Fruit fly (Drosophila melanogaster) whole organism, embryonic: ENCODE measurements around the gene CG43273.

ENCODE experiments used
- CG11398 ChIP-seq: fragments of 200-800 bp; sonication (Bioruptor generic); optimal IDR thresholded peaks from 2 replicates; lab custom pipeline; 2016; ENCODE audit warnings: missing biosample characterization, missing genetic modification characterization
- CG12391 ChIP-seq: fragments of 200-800 bp; sonication (Bioruptor generic); optimal IDR thresholded peaks from 3 replicates; lab custom pipeline; 2018; ENCODE audit warnings: missing biosample characterization, mild to moderate bottlenecking, missing genetic modification characterization, moderate library complexity
- CG15073 ChIP-seq: fragments of 200-800 bp; sonication (Bioruptor generic); optimal IDR thresholded peaks from 2 replicates; lab custom pipeline; 2016; ENCODE audit warnings: missing biosample characterization, missing genetic modification characterization
- CG15601 ChIP-seq: fragments of 200-800 bp; sonication (Bioruptor generic); optimal IDR thresholded peaks from 3 replicates; lab custom pipeline; 2019; ENCODE audit warnings: missing biosample characterization, mild to moderate bottlenecking, missing genetic modification characterization, moderate library complexity
- CG17186 ChIP-seq: fragments of 200-800 bp; sonication (Bioruptor generic); optimal IDR thresholded peaks from 3 replicates; lab custom pipeline; 2017; ENCODE audit warnings: missing biosample characterization, missing genetic modification reagents, missing genetic modification characterization
- CG17802 ChIP-seq: fragments of 200-800 bp; sonication (Bioruptor generic); optimal IDR thresholded peaks from 2 replicates; lab custom pipeline; 2018; ENCODE audit warnings: missing biosample characterization, mild to moderate bottlenecking, missing genetic modification characterization, moderate library complexity
- CG18262 ChIP-seq: fragments of 200-800 bp; optimal IDR thresholded peaks from 3 replicates; lab custom pipeline; 2019; ENCODE audit warnings: missing biosample characterization, mild to moderate bottlenecking, missing genetic modification characterization, moderate library complexity
- CG18476 ChIP-seq: fragments of 200-800 bp; sonication (Bioruptor generic); optimal IDR thresholded peaks from 2 replicates; lab custom pipeline; 2016; ENCODE audit warnings: missing biosample characterization, mild to moderate bottlenecking, missing genetic modification characterization
- CG2129 ChIP-seq: fragments of 200-800 bp; sonication (Bioruptor generic); IDR thresholded peaks from 2 replicates; pipeline ENCODE4 v1.3.6; 2022; ENCODE audit warnings: missing biosample characterization, missing genetic modification characterization; ENCODE audit not compliant: partially characterized antibody
- CG30403 ChIP-seq: fragments of 200-800 bp; sonication (Bioruptor generic); optimal IDR thresholded peaks from 3 replicates; lab custom pipeline; 2016; ENCODE audit warnings: missing biosample characterization, missing genetic modification characterization
- CG31388 ChIP-seq: fragments of 200-800 bp; sonication (Bioruptor generic); optimal IDR thresholded peaks from 2 replicates; lab custom pipeline; 2016; ENCODE audit warnings: missing biosample characterization, missing genetic modification characterization
- CG33557 ChIP-seq: fragments of 200-800 bp; sonication (Bioruptor generic); optimal IDR thresholded peaks from 2 replicates; lab custom pipeline; 2019; ENCODE audit warnings: missing biosample characterization, mild to moderate bottlenecking, missing genetic modification characterization, moderate library complexity
- CG34376 ChIP-seq: fragments of 200-800 bp; sonication (Bioruptor generic); optimal IDR thresholded peaks from 2 replicates; lab custom pipeline; 2018; ENCODE audit warnings: missing biosample characterization, mild to moderate bottlenecking, missing genetic modification characterization
- CG4404 ChIP-seq: fragments of 200-800 bp; sonication (Bioruptor generic); IDR thresholded peaks from 2 replicates; pipeline ENCODE4 v1.3.6; 2022; ENCODE audit warnings: missing biosample characterization, missing genetic modification characterization
- CG5953 ChIP-seq: fragments of 200-800 bp; sonication (Bioruptor generic); IDR thresholded peaks from 2 replicates; pipeline ENCODE4 v1.3.6; 2022; ENCODE audit warnings: missing biosample characterization, missing genetic modification characterization
- CG6813 ChIP-seq: fragments of 200-800 bp; sonication (Bioruptor generic); optimal IDR thresholded peaks from 2 replicates; lab custom pipeline; 2017; ENCODE audit warnings: missing biosample characterization, missing genetic modification characterization, mild to moderate bottlenecking, moderate library complexity, missing genetic modification reagents
- CG6854 ChIP-seq: fragments of 200-800 bp; sonication (Bioruptor generic); optimal IDR thresholded peaks from 3 replicates; lab custom pipeline; 2017; ENCODE audit warnings: missing biosample characterization, mild to moderate bottlenecking, missing genetic modification characterization
- CG7556 ChIP-seq: fragments of 200-800 bp; sonication (Bioruptor generic); optimal IDR thresholded peaks from 2 replicates; lab custom pipeline; 2017; ENCODE audit warnings: missing biosample characterization, mild to moderate bottlenecking, missing genetic modification characterization
- CG8089 ChIP-seq: fragments of 200-800 bp; sonication (Bioruptor generic); optimal IDR thresholded peaks from 3 replicates; lab custom pipeline; 2016; ENCODE audit warnings: missing biosample characterization, missing genetic modification characterization
- Chrac-16 ChIP-seq: fragments of 200-800 bp; sonication (Bioruptor generic); optimal IDR thresholded peaks from 3 replicates; lab custom pipeline; 2016; ENCODE audit warnings: missing biosample characterization, missing genetic modification characterization
- Doc3 ChIP-seq: fragments of 200-800 bp; sonication (Bioruptor generic); IDR thresholded peaks from 3 replicates; pipeline ENCODE4 v1.3.6; 2022; ENCODE audit warnings: missing biosample characterization, missing genetic modification characterization; ENCODE audit not compliant: partially characterized antibody
- Drgx ChIP-seq: fragments of 200-800 bp; sonication (Bioruptor generic); IDR thresholded peaks from 2 replicates; pipeline ENCODE4 v1.3.6; 2022; ENCODE audit warnings: missing biosample characterization, missing genetic modification characterization
- ERR ChIP-seq: fragments of 200-800 bp; sonication (Bioruptor generic); optimal IDR thresholded peaks from 2 replicates; lab custom pipeline; 2016; ENCODE audit warnings: missing biosample characterization, missing genetic modification characterization
- Elba2 ChIP-seq: fragments of 200-800 bp; sonication (Bioruptor generic); optimal IDR thresholded peaks from 3 replicates; lab custom pipeline; 2016; ENCODE audit warnings: missing biosample characterization, missing genetic modification characterization
- HLHmδ ChIP-seq: fragments of 200-800 bp; sonication (Bioruptor generic); optimal IDR thresholded peaks from 2 replicates; lab custom pipeline; 2018; ENCODE audit warnings: missing biosample characterization, mild to moderate bottlenecking, missing genetic modification characterization, moderate library complexity
- Hey ChIP-seq: fragments of 200-800 bp; sonication (Bioruptor generic); optimal IDR thresholded peaks from 3 replicates; lab custom pipeline; 2018; ENCODE audit warnings: missing biosample characterization, mild to moderate bottlenecking, missing genetic modification characterization
- Kr ChIP-seq: fragments of 200-800 bp; sonication (Bioruptor generic); optimal IDR thresholded peaks from 2 replicates; lab custom pipeline; 2017; ENCODE audit warnings: missing biosample characterization, mild to moderate bottlenecking, missing genetic modification characterization
- Mad ChIP-seq: fragments of 200-800 bp; sonication (Bioruptor generic); optimal IDR thresholded peaks from 2 replicates; lab custom pipeline; 2016; ENCODE audit warnings: missing biosample characterization, missing genetic modification characterization
- Oaz ChIP-seq: fragments of 200-800 bp; sonication (Bioruptor generic); IDR thresholded peaks from 2 replicates; pipeline ENCODE4 v1.3.6; 2022; ENCODE audit warnings: missing biosample characterization, missing genetic modification characterization
- Scr ChIP-seq: fragments of 200-800 bp; sonication (Bioruptor generic); IDR thresholded peaks from 2 replicates; pipeline ENCODE4 v1.3.6; 2022; ENCODE audit warnings: missing biosample characterization, missing genetic modification characterization; ENCODE audit not compliant: partially characterized antibody
- bigmax ChIP-seq: fragments of 200-800 bp; sonication (Bioruptor generic); optimal IDR thresholded peaks from 2 replicates; lab custom pipeline; 2018; ENCODE audit warnings: missing biosample characterization, mild to moderate bottlenecking, missing genetic modification characterization
- cad ChIP-seq: fragments of >200 bp; optimal IDR thresholded peaks from 2 replicates; lab custom pipeline; 2017; ENCODE audit warnings: missing biosample characterization, missing genetic modification characterization
- chm ChIP-seq: fragments of 200-800 bp; sonication (Bioruptor generic); IDR thresholded peaks from 2 replicates; pipeline ENCODE4 v1.3.6; 2022; ENCODE audit warnings: missing biosample characterization, missing genetic modification characterization
- danr ChIP-seq: fragments of 200-800 bp; sonication (Bioruptor generic); IDR thresholded peaks from 2 replicates; pipeline ENCODE4 v1.3.6; 2022; ENCODE audit warnings: missing biosample characterization, missing genetic modification characterization
- dysf ChIP-seq: fragments of 200-800 bp; sonication (Bioruptor generic); IDR thresholded peaks from 3 replicates; pipeline ENCODE4 v1.3.6; 2022; ENCODE audit warnings: missing biosample characterization, missing genetic modification characterization
- exex ChIP-seq: fragments of 200-800 bp; sonication (Bioruptor generic); optimal IDR thresholded peaks from 4 replicates; lab custom pipeline; 2018; ENCODE audit warnings: missing biosample characterization, mild to moderate bottlenecking, missing genetic modification characterization, moderate library complexity
- gcm2 ChIP-seq: fragments of 200-800 bp; sonication (Bioruptor generic); optimal IDR thresholded peaks from 2 replicates; lab custom pipeline; 2016; ENCODE audit warnings: missing biosample characterization, missing genetic modification characterization
- gem ChIP-seq: fragments of 200-800 bp; sonication (Bioruptor generic); optimal IDR thresholded peaks from 2 replicates; lab custom pipeline; 2019; ENCODE audit warnings: missing biosample characterization, mild to moderate bottlenecking, missing genetic modification characterization, moderate library complexity
- hb ChIP-seq: fragments of 200-800 bp; sonication (Bioruptor generic); IDR thresholded peaks from 3 replicates; pipeline ENCODE4 v1.3.6; 2022; ENCODE audit warnings: missing biosample characterization, missing genetic modification characterization; ENCODE audit not compliant: partially characterized antibody
- her ChIP-seq: fragments of 200-800 bp; sonication (Bioruptor generic); optimal IDR thresholded peaks from 2 replicates; lab custom pipeline; 2016; ENCODE audit warnings: missing biosample characterization, missing genetic modification characterization
- lmd ChIP-seq: fragments of 200-800 bp; sonication (Bioruptor generic); IDR thresholded peaks from 2 replicates; pipeline ENCODE4 v1.3.6; 2022; ENCODE audit warnings: missing biosample characterization, missing genetic modification characterization
- nmo ChIP-seq: fragments of 200-800 bp; sonication (Bioruptor generic); optimal IDR thresholded peaks from 2 replicates; lab custom pipeline; 2018; ENCODE audit warnings: missing biosample characterization, mild to moderate bottlenecking, missing genetic modification characterization, moderate library complexity
- phol ChIP-seq: fragments of 200-800 bp; sonication (Bioruptor generic); optimal IDR thresholded peaks from 3 replicates; lab custom pipeline; 2018; ENCODE audit warnings: missing biosample characterization, mild to moderate bottlenecking, missing genetic modification characterization, moderate library complexity
- sens ChIP-seq: fragments of 200-800 bp; sonication (Bioruptor generic); peaks from one replicate; lab custom pipeline; 2016; ENCODE audit warnings: missing biosample characterization, missing genetic modification characterization
- sob ChIP-seq: fragments of 200-800 bp; sonication (Bioruptor generic); IDR thresholded peaks from 2 replicates; pipeline ENCODE4 v1.3.6; 2022; ENCODE audit warnings: missing biosample characterization, missing genetic modification characterization
- tgo ChIP-seq: fragments of 200-800 bp; sonication (Bioruptor generic); IDR thresholded peaks from 3 replicates; pipeline ENCODE4 v1.3.6; 2022; ENCODE audit warnings: missing biosample characterization, missing genetic modification characterization
- tio ChIP-seq: fragments of 200-800 bp; sonication (Bioruptor generic); optimal IDR thresholded peaks from 2 replicates; lab custom pipeline; 2017; ENCODE audit warnings: missing biosample characterization, missing genetic modification characterization, inconsistent platforms
- trem ChIP-seq: fragments of 200-800 bp; optimal IDR thresholded peaks from 3 replicates; lab custom pipeline; 2019; ENCODE audit warnings: missing biosample characterization, mild to moderate bottlenecking, missing genetic modification characterization, moderate library complexity
- usp ChIP-seq: fragments of >200 bp; optimal IDR thresholded peaks from 2 replicates; lab custom pipeline; 2017; ENCODE audit warnings: missing biosample characterization, missing genetic modification characterization
- vfl ChIP-seq: fragments of 200-800 bp; sonication (Bioruptor generic); optimal IDR thresholded peaks from 2 replicates; lab custom pipeline; 2016; ENCODE audit warnings: missing biosample characterization, missing genetic modification characterization
- vvl ChIP-seq: fragments of 200-800 bp; sonication (Bioruptor generic); IDR thresholded peaks from 2 replicates; pipeline ENCODE4 v1.3.6; 2022; ENCODE audit warnings: missing biosample characterization, missing genetic modification characterization

Gene CG43273

DNA sequence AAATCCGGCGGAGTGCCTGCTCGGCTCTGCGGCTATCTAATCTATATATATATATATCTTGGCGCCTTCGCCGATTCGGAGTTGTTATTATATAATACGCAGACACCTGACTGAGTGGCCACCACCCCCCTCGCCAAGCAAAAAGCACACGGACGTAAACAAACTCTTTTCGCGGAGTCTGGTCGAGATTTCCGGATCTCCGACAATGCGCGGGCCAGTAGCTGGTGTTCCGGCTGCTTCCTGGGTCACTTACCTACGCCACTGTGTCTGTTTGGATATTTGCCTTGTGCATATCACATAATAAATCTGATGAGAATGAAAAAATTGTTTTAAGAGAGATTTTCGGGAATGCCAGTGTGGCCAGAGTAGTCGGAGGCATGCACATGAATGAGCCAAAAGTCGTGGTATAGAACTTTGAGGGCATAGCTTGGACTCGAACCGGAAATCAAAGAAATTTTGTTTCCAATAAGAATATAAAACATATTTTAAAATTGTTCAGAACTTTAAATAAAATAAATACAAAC is 43.0 kb upstream of the CG43273 start, which contains the start of gene CG5805 (continued):
- TF ChIP-seq Chrac-16 (peak; percentile 40), exex (tag; lab: Kevin White, UChicago) (peak; percentile 56), HLHmδ (GFP tag; lab: Kevin White, UChicago) (no peak), Drgx (GFP tag; lab: Robert Waterston, UW) (peak; percentile 11; the same call in 1 of the 2 replicates), tgo (GFP tag; lab: Robert Waterston, UW) (peak; percentile 85), CG34376 (GFP tag; lab: Kevin White, UChicago) (peak; percentile 91), CG17186 (GFP tag; lab: Kevin White, UChicago) (peak; percentile 85), gem (no peak), CG17802 (tag; lab: Kevin White, UChicago) (peak; percentile 82), hb (GFP tag; lab: Robert Waterston, UW) (no peak), gcm2 (peak; percentile 61), lmd (GFP tag; lab: Robert Waterston, UW) (peak; percentile 63), CG2129 (GFP tag; lab: Robert Waterston, UW) (no peak), Oaz (GFP tag; lab: Robert Waterston, UW) (peak; percentile 55), chm (peak; percentile 89), sob (GFP tag; lab: Robert Waterston, UW) (peak; percentile 89), CG4404 (no peak), Hey (tag; lab: Kevin White, UChicago) (peak; percentile 62), CG18476 (GFP tag; lab: Kevin White, UChicago) (peak; percentile 42), Kr (no peak), CG7556 (GFP tag; lab: Kevin White, UChicago) (peak; percentile 58), tio (GFP tag; lab: Kevin White, UChicago) (no peak), CG12391 (tag; lab: Kevin White, UChicago) (peak; percentile 86), dysf (GFP tag; lab: Robert Waterston, UW) (peak; percentile 86), usp (GFP tag; lab: Kevin White, UChicago) (no peak), vfl (no peak), bigmax (GFP tag; lab: Kevin White, UChicago) (peak; percentile 65), phol (peak; percentile 88), Scr (peak; percentile 21; the same call in 1 of the 2 replicates), trem (tag; lab: Kevin White, UChicago) (peak; percentile 71), CG31388 (GFP tag; lab: Kevin White, UChicago) (peak; percentile 16), Doc3 (GFP tag; lab: Robert Waterston, UW) (no peak), CG15601 (tag; lab: Kevin White, UChicago) (peak; percentile 80), sens (peak; percentile 96), vvl (GFP tag; lab: Robert Waterston, UW) (peak; percentile 87), CG30403 (peak; percentile 67), CG11398 (GFP tag; lab: Kevin White, UChicago) (peak; percentile 73), cad (GFP tag; lab: Kevin White, UChicago) (no peak), danr (GFP tag; lab: Robert Waterston, UW) (peak; percentile 59; the same call in 1 of the 2 replicates), Elba2 (peak; percentile 81), nmo (peak; percentile 86), CG6854 (GFP tag; lab: Kevin White, UChicago) (peak; percentile 75), Mad (GFP tag; lab: Kevin White, UChicago) (peak; percentile 78), CG8089 (GFP tag; lab: Kevin White, UChicago) (peak; percentile 65), ERR (GFP tag; lab: Kevin White, UChicago) (peak; percentile 43), CG18262 (peak; percentile 65), CG5953 (peak; percentile 70; the same call in 1 of the 2 replicates), CG15073 (GFP tag; lab: Kevin White, UChicago) (no peak), CG6813 (GFP tag; lab: Kevin White, UChicago) (peak; percentile 89), CG33557 (GFP tag; lab: Kevin White, UChicago) (peak; percentile 78), her (peak; percentile 41)
